Worm (Caenorhabditis elegans): ENCODE results near the gene chil-4.

The chil-4 gene

ce11 chrII:9855620-9856019 is at the start of gene chil-4:
Gene chil-4, minus strand, starts transcription at chrII:9855720.
- TF ChIP-seq php-3 (GFP tag; IDR thresholded peaks at IDR 0.05) (no peak), F10B5.3 (tag; optimal IDR thresholded peaks at IDR 0.05) (no peak), nhr-76 (tag; optimal IDR thresholded peaks at IDR 0.05) (no peak), nhr-48 (tag; optimal IDR thresholded peaks at IDR 0.05) (no peak), F37D6.2 (tag; optimal IDR thresholded peaks at IDR 0.05) (no peak), set-16 (GFP tag; IDR thresholded peaks at IDR 0.05) (no peak), T26A8.4 (GFP tag; IDR thresholded peaks at IDR 0.05) (no peak), lsy-2 (tag; optimal IDR thresholded peaks at IDR 0.05) (no peak), snpc-1.2 (GFP tag; IDR thresholded peaks at IDR 0.05) (no peak), arid-1 (GFP tag; conservative IDR thresholded peaks at IDR 0.05) (no peak)

- TF ChIP-seq unc-62 (GFP tag; optimal IDR thresholded peaks at IDR 0.05 in 1 of 2) = peak in 1 of 2 experiments; percentile 97
- TF ChIP-seq unc-62 (tag; optimal IDR thresholded peaks at IDR 0.05) = no peak
- TF ChIP-seq duxl-1 (tag; optimal IDR thresholded peaks at IDR 0.05; ENCODE audit: poor library complexity) = no peak
Measured at ce11 chrII:9904459-9904858, 48.9 kb upstream of the chil-4 start.

ce11 chrII:9900276-9900675 is 44.8 kb upstream of the chil-4 start, which contains the start of gene unc-4:
Gene unc-4, minus strand, starts transcription at chrII:9900376.
- TF ChIP-seq rbr-2 (tag; optimal IDR thresholded peaks at IDR 0.05) (no peak), nhr-11 (tag; optimal IDR thresholded peaks at IDR 0.05) (no peak), hlh-11 (tag; optimal IDR thresholded peaks at IDR 0.05) (no peak), mxl-2 (GFP tag; conservative IDR thresholded peaks at IDR 0.05) (no peak), mxl-3 (GFP tag; optimal IDR thresholded peaks at IDR 0.05) (no peak), ZK337.2 (GFP tag; IDR thresholded peaks at IDR 0.05) (no peak), nhr-6 (tag; optimal IDR thresholded peaks at IDR 0.05) (no peak), lim-7 (GFP tag; IDR thresholded peaks at IDR 0.05) (no peak), mdt-29 (GFP tag; IDR thresholded peaks at IDR 0.05) (no peak), spr-1 (tag; optimal IDR thresholded peaks at IDR 0.05) (no peak)

- TF ChIP-seq aha-1 (tag) (peak; percentile 91), nhr-76 (tag; optimal IDR thresholded peaks at IDR 0.05) (no peak)
Measured at ce11 chrII:9898744-9899143, 43.2 kb upstream of the chil-4 start.

- TF ChIP-seq pqm-1 (tag; optimal IDR thresholded peaks at IDR 0.05) (peak; percentile 13), T26A8.4 (GFP tag; IDR thresholded peaks at IDR 0.05) (no peak), F49E8.2 (tag; optimal IDR thresholded peaks at IDR 0.05; ENCODE audit: borderline replicate concordance) (no peak), nhr-41 (GFP tag; IDR thresholded peaks at IDR 0.05) (no peak), dve-1 (tag; optimal IDR thresholded peaks at IDR 0.05; ENCODE audit: insufficient read depth) (peak; percentile 53), daf-16 (GFP tag; optimal IDR thresholded peaks at IDR 0.05) (no peak), daf-16 (tag; optimal IDR thresholded peaks at IDR 0.05) (peak; percentile 65), ZK337.2 (GFP tag; IDR thresholded peaks at IDR 0.05) (no peak), lin-13 (GFP tag; optimal IDR thresholded peaks at IDR 0.05) (no peak), mxl-3 (GFP tag; optimal IDR thresholded peaks at IDR 0.05) (no peak), saeg-2 (GFP tag; IDR thresholded peaks at IDR 0.05) (no peak), skn-1 (tag; optimal IDR thresholded peaks at IDR 0.05) (no peak), nhr-77 (tag; optimal IDR thresholded peaks at IDR 0.05) (no peak), ceh-20 (GFP tag; IDR thresholded peaks at IDR 0.05) (no peak), dpl-1 (GFP tag; optimal IDR thresholded peaks at IDR 0.05) (no peak), lin-1 (GFP tag; IDR thresholded peaks at IDR 0.05) (no peak), madf-9 (GFP tag; conservative IDR thresholded peaks at IDR 0.05) (no peak), dmd-6 (GFP tag; IDR thresholded peaks at IDR 0.05) (peak; percentile 47), fos-1 (tag; optimal IDR thresholded peaks at IDR 0.05) (no peak), zip-2 (tag; optimal IDR thresholded peaks at IDR 0.05) (no peak), nhr-11 (tag; optimal IDR thresholded peaks at IDR 0.05) (no peak), lsy-2 (tag; optimal IDR thresholded peaks at IDR 0.05) (no peak), dmd-9 (GFP tag; IDR thresholded peaks at IDR 0.05) (no peak), ceh-82 (tag; optimal IDR thresholded peaks at IDR 0.05) (no peak), aly-2 (tag; optimal IDR thresholded peaks at IDR 0.05) (no peak), Y5F2A.4 (GFP tag; optimal IDR thresholded peaks at IDR 0.05) (no peak), snpc-1.2 (GFP tag; IDR thresholded peaks at IDR 0.05) (no peak), lin-15B (tag; optimal IDR thresholded peaks at IDR 0.05) (no peak)
Measured at ce11 chrII:9895173-9895572, 39.7 kb upstream of the chil-4 start.
